Worm (Caenorhabditis elegans): Measurements from ENCODE around the gene nhr-11.

The nhr-11 gene

ce11 chrIV:9069703-9070102, at the start of gene nhr-11:
nhr-11 (plus strand) TSS chrIV:9070003.
- TF ChIP-seq klf-2 (GFP tag; conservative IDR thresholded peaks at IDR 0.05): no peak
- TF ChIP-seq cog-1 (tag; optimal IDR thresholded peaks at IDR 0.05): no peak
- no peak for TF ChIP-seq tab-1 (GFP tag; IDR thresholded peaks at IDR 0.05)

- no peak for TF ChIP-seq tab-1 (GFP tag; IDR thresholded peaks at IDR 0.05)
- TF ChIP-seq klf-2 (GFP tag; conservative IDR thresholded peaks at IDR 0.05): no peak
- TF ChIP-seq flt-1 (GFP tag; IDR thresholded peaks at IDR 0.05): no peak
- no peak for TF ChIP-seq ztf-23 (GFP tag; IDR thresholded peaks at IDR 0.05)
- TF ChIP-seq med-1 (GFP tag; optimal IDR thresholded peaks at IDR 0.05; ENCODE audit: insufficient read depth): no peak
- no peak for TF ChIP-seq ztf-29 (GFP tag; IDR thresholded peaks at IDR 0.05)
- TF ChIP-seq T22C8.4 (GFP tag; IDR thresholded peaks at IDR 0.05): no peak
- no peak for TF ChIP-seq ref-1 (GFP tag; conservative IDR thresholded peaks at IDR 0.05)
- TF ChIP-seq cog-1 (tag; optimal IDR thresholded peaks at IDR 0.05): no peak
These were observed 49.0 kb upstream of the nhr-11 start, which contains the start of gene C53D6.4 for ce11 chrIV:9020840-9021239. C53D6.4 (minus strand) TSS chrIV:9020940.

- TF ChIP-seq flt-1 (GFP tag; IDR thresholded peaks at IDR 0.05) (no peak), T22C8.4 (GFP tag; IDR thresholded peaks at IDR 0.05) (no peak), ztf-29 (GFP tag; IDR thresholded peaks at IDR 0.05) (no peak), ztf-23 (GFP tag; IDR thresholded peaks at IDR 0.05) (no peak), cog-1 (tag; optimal IDR thresholded peaks at IDR 0.05) (no peak), ref-1 (GFP tag; conservative IDR thresholded peaks at IDR 0.05) (no peak), med-1 (GFP tag; optimal IDR thresholded peaks at IDR 0.05; ENCODE audit: insufficient read depth) (no peak), tab-1 (GFP tag; IDR thresholded peaks at IDR 0.05) (no peak), klf-2 (GFP tag; conservative IDR thresholded peaks at IDR 0.05) (no peak)
These were observed 48.5 kb upstream of the nhr-11 start for ce11 chrIV:9021245-9021779.

ce11 chrIV:9032550-9032949, 37.3 kb upstream of the nhr-11 start, which contains the start of gene C53D6.6:
C53D6.6 (minus strand) TSS chrIV:9032667.
- no peak for TF ChIP-seq T22C8.4 (GFP tag; IDR thresholded peaks at IDR 0.05)
- TF ChIP-seq tab-1 (GFP tag; IDR thresholded peaks at IDR 0.05): no peak
- TF ChIP-seq ztf-23 (GFP tag; IDR thresholded peaks at IDR 0.05): no peak
- no peak for TF ChIP-seq ztf-29 (GFP tag; IDR thresholded peaks at IDR 0.05)
- no peak for TF ChIP-seq cog-1 (tag; optimal IDR thresholded peaks at IDR 0.05)
- TF ChIP-seq ref-1 (GFP tag; conservative IDR thresholded peaks at IDR 0.05): no peak
- no peak for TF ChIP-seq med-1 (GFP tag; optimal IDR thresholded peaks at IDR 0.05; ENCODE audit: insufficient read depth)

- TF ChIP-seq flt-1 (GFP tag; IDR thresholded peaks at IDR 0.05) (no peak), cog-1 (tag; optimal IDR thresholded peaks at IDR 0.05) (no peak), ref-1 (GFP tag; conservative IDR thresholded peaks at IDR 0.05) (no peak), T22C8.4 (GFP tag; IDR thresholded peaks at IDR 0.05) (no peak), ztf-23 (GFP tag; IDR thresholded peaks at IDR 0.05) (no peak), med-1 (GFP tag; optimal IDR thresholded peaks at IDR 0.05; ENCODE audit: insufficient read depth) (no peak), ztf-29 (GFP tag; IDR thresholded peaks at IDR 0.05) (no peak), klf-2 (GFP tag; conservative IDR thresholded peaks at IDR 0.05) (no peak), tab-1 (GFP tag; IDR thresholded peaks at IDR 0.05) (no peak)
These were observed 35.5 kb upstream of the nhr-11 start, which contains the start of gene C53D6.10 for ce11 chrIV:9034340-9034739. C53D6.10 (minus strand) TSS chrIV:9034440.

ce11 chrIV:9037063-9037462, 32.7 kb upstream of the nhr-11 start, which contains the start of gene C53D6.7:
C53D6.7 (minus strand) TSS chrIV:9037163.
- TF ChIP-seq ref-1 (GFP tag; conservative IDR thresholded peaks at IDR 0.05) (no peak), cog-1 (tag; optimal IDR thresholded peaks at IDR 0.05) (no peak), ztf-29 (GFP tag; IDR thresholded peaks at IDR 0.05) (no peak), tab-1 (GFP tag; IDR thresholded peaks at IDR 0.05) (no peak), ztf-23 (GFP tag; IDR thresholded peaks at IDR 0.05) (no peak), med-1 (GFP tag; optimal IDR thresholded peaks at IDR 0.05; ENCODE audit: insufficient read depth) (no peak), klf-2 (GFP tag; conservative IDR thresholded peaks at IDR 0.05) (no peak), T22C8.4 (GFP tag; IDR thresholded peaks at IDR 0.05) (no peak), flt-1 (GFP tag; IDR thresholded peaks at IDR 0.05) (no peak)

- no peak for TF ChIP-seq cog-1 (tag; optimal IDR thresholded peaks at IDR 0.05)
- TF ChIP-seq tab-1 (GFP tag; IDR thresholded peaks at IDR 0.05): no peak
- no peak for TF ChIP-seq klf-2 (GFP tag; conservative IDR thresholded peaks at IDR 0.05)
- TF ChIP-seq flt-1 (GFP tag; IDR thresholded peaks at IDR 0.05): no peak
- TF ChIP-seq ztf-29 (GFP tag; IDR thresholded peaks at IDR 0.05): no peak
These were observed 29.4 kb upstream of the nhr-11 start, which contains the start of gene Y73F4A.3 for ce11 chrIV:9040393-9040792. Y73F4A.3 (minus strand) TSS chrIV:9040493.

- TF ChIP-seq klf-2 (GFP tag; conservative IDR thresholded peaks at IDR 0.05) (no peak), tab-1 (GFP tag; IDR thresholded peaks at IDR 0.05) (no peak), T22C8.4 (GFP tag; IDR thresholded peaks at IDR 0.05) (no peak), med-1 (GFP tag; optimal IDR thresholded peaks at IDR 0.05; ENCODE audit: insufficient read depth) (no peak), ztf-23 (GFP tag; IDR thresholded peaks at IDR 0.05) (no peak), ztf-29 (GFP tag; IDR thresholded peaks at IDR 0.05) (no peak), cog-1 (tag; optimal IDR thresholded peaks at IDR 0.05) (no peak), ref-1 (GFP tag; conservative IDR thresholded peaks at IDR 0.05) (no peak), flt-1 (GFP tag; IDR thresholded peaks at IDR 0.05) (no peak)
These were observed 26.6 kb upstream of the nhr-11 start, which contains the start of gene Y73F4A.2 for ce11 chrIV:9043224-9043623. Y73F4A.2 (minus strand) TSS chrIV:9043347.

- TF ChIP-seq tab-1 (GFP tag; IDR thresholded peaks at IDR 0.05): no peak
- no peak for TF ChIP-seq klf-2 (GFP tag; conservative IDR thresholded peaks at IDR 0.05)
- TF ChIP-seq ztf-29 (GFP tag; IDR thresholded peaks at IDR 0.05): no peak
- no peak for TF ChIP-seq med-1 (GFP tag; optimal IDR thresholded peaks at IDR 0.05; ENCODE audit: insufficient read depth)
- no peak for TF ChIP-seq ztf-23 (GFP tag; IDR thresholded peaks at IDR 0.05)
- no peak for TF ChIP-seq flt-1 (GFP tag; IDR thresholded peaks at IDR 0.05)
- TF ChIP-seq T22C8.4 (GFP tag; IDR thresholded peaks at IDR 0.05): no peak
- no peak for TF ChIP-seq ref-1 (GFP tag; conservative IDR thresholded peaks at IDR 0.05)
- no peak for TF ChIP-seq cog-1 (tag; optimal IDR thresholded peaks at IDR 0.05)
These were observed 24.6 kb upstream of the nhr-11 start, which contains the start of gene Y73F4A.1 for ce11 chrIV:9045252-9045651. Y73F4A.1 (minus strand) TSS chrIV:9045352.

- TF ChIP-seq ref-1 (GFP tag; conservative IDR thresholded peaks at IDR 0.05) (no peak), T22C8.4 (GFP tag; IDR thresholded peaks at IDR 0.05) (no peak), ztf-23 (GFP tag; IDR thresholded peaks at IDR 0.05) (no peak)
These were observed 18.8 kb upstream of the nhr-11 start for ce11 chrIV:9051036-9051435.
